Worm (Caenorhabditis elegans) whole organism, midembryonic: ENCODE results near the gene F40H3.1.

Experiments
- T22C8.4 ChIP-seq: fragments of 200-800 bp; sonication (Bioruptor generic); IDR thresholded peaks from 2 replicates; pipeline ENCODE4 v1.3.6; 2022; ENCODE audit warnings: missing genetic modification characterization, missing compliant biosample characterization
- cog-1 ChIP-seq: sonication (generic microtip); optimal IDR thresholded peaks from 2 replicates; lab custom pipeline; 2016; ENCODE audit warnings: missing genetic modification characterization, missing compliant biosample characterization
- flt-1 ChIP-seq: fragments of 200-800 bp; sonication (Bioruptor generic); IDR thresholded peaks from 2 replicates; pipeline ENCODE4 v1.3.6; 2022; ENCODE audit warnings: missing genetic modification characterization, missing compliant biosample characterization
- klf-2 ChIP-seq: fragments of 200-800 bp; sonication (Bioruptor generic); conservative IDR thresholded peaks from 2 replicates; pipeline ENCODE4 v1.3.6; 2022; ENCODE audit warnings: missing genetic modification reagents, missing genetic modification characterization, missing compliant biosample characterization
- med-1 ChIP-seq: sonication (generic microtip); optimal IDR thresholded peaks from 2 replicates; lab custom pipeline; 2017; ENCODE audit warnings: missing genetic modification characterization, mild to moderate bottlenecking, missing compliant biosample characterization, antibody characterized with exemption, missing genetic modification reagents; ENCODE audit not compliant: insufficient read depth
- ref-1 ChIP-seq: fragments of 200-800 bp; sonication (Bioruptor generic); conservative IDR thresholded peaks from 2 replicates; pipeline ENCODE4 v1.3.6; 2022; ENCODE audit warnings: missing genetic modification reagents, missing genetic modification characterization, missing compliant biosample characterization
- tab-1 ChIP-seq: fragments of 200-800 bp; sonication (Bioruptor generic); IDR thresholded peaks from 2 replicates; pipeline ENCODE4 v1.3.6; 2022; ENCODE audit warnings: missing genetic modification characterization, missing compliant biosample characterization
- ztf-23 ChIP-seq: fragments of 200-800 bp; sonication (Bioruptor generic); IDR thresholded peaks from 2 replicates; pipeline ENCODE4 v1.3.6; 2022; ENCODE audit warnings: missing genetic modification reagents, missing genetic modification characterization, missing compliant biosample characterization
- ztf-29 ChIP-seq: fragments of 200-800 bp; sonication (Bioruptor generic); IDR thresholded peaks from 2 replicates; pipeline ENCODE4 v1.3.6; 2022; ENCODE audit warnings: missing genetic modification reagents, missing genetic modification characterization, missing compliant biosample characterization

- TF ChIP-seq med-1 (GFP tag; lab: Kevin White, UChicago) (no peak), flt-1 (GFP tag; lab: Robert Waterston, UW) (no peak), tab-1 (no peak), T22C8.4 (GFP tag; lab: Robert Waterston, UW) (no peak), ztf-29 (no peak), cog-1 (tag; lab: Kevin White, UChicago) (no peak), ztf-23 (GFP tag; lab: Robert Waterston, UW) (no peak), ref-1 (GFP tag; lab: Robert Waterston, UW) (no peak), klf-2 (GFP tag; lab: Robert Waterston, UW) (no peak)
Observed at ce11 chrII:6176154-6176897, 3.3 kb upstream of the F40H3.1 start.
